Worm (Caenorhabditis elegans) whole organism, L1 larva: ENCODE measurements around the gene Y49F6B.8.

ENCODE experiments used
- F16B12.6 ChIP-seq: fragments of 150-350 bp; optimal IDR thresholded peaks from 2 replicates; lab custom pipeline; 2014; ENCODE audit warnings: missing biosample characterization, missing genetic modification characterization
- aha-1 ChIP-seq: fragments of 150-350 bp; optimal IDR thresholded peaks from 2 replicates; lab custom pipeline; 2014; ENCODE audit warnings: missing biosample characterization, missing genetic modification characterization
- alr-1 ChIP-seq: fragments of 200-800 bp; sonication (Bioruptor generic); optimal IDR thresholded peaks from 2 replicates; lab custom pipeline; 2018; ENCODE audit warnings: borderline replicate concordance, mild to moderate bottlenecking, missing genetic modification characterization, missing compliant biosample characterization
- ama-1 ChIP-seq: fragments of 150-350 bp; optimal IDR thresholded peaks from 2 replicates; lab custom pipeline; 2014
- dpl-1 ChIP-seq, 3 experiments: fragments of 150-350 bp in 2 of 3; sonication (generic microtip) in 1 of 3; optimal IDR thresholded peaks; 2 replicates each; lab custom pipeline; 2014 to 2017; ENCODE audit warnings: missing biosample characterization in 3 of 3, missing genetic modification characterization in 3 of 3, missing genetic modification reagents in 3 of 3
- efl-1 ChIP-seq, 4 experiments: fragments of 150-350 bp; optimal IDR thresholded peaks in 3 of 4; peaks in 1 of 4; 1 replicate in 1 of 4; 2 replicates in 3 of 4; lab custom pipeline; 2014; ENCODE audit warnings: missing biosample characterization in 2 of 4, missing genetic modification characterization in 2 of 4, missing genetic modification reagents in 2 of 4
- efl-3 ChIP-seq: fragments of 200-800 bp; sonication (Bioruptor generic); optimal IDR thresholded peaks from 2 replicates; lab custom pipeline; 2018; ENCODE audit warnings: mild to moderate bottlenecking, missing genetic modification characterization, missing compliant biosample characterization
- egl-13 ChIP-seq: sonication (generic microtip); optimal IDR thresholded peaks from 2 replicates; lab custom pipeline; 2016; ENCODE audit warnings: missing genotype, missing genetic modification reagents, missing genetic modification characterization, missing compliant biosample characterization
- fkh-10 ChIP-seq: sonication (generic microtip); optimal IDR thresholded peaks from 2 replicates; lab custom pipeline; 2017; ENCODE audit warnings: missing biosample characterization, missing genetic modification reagents, missing genetic modification characterization
- fkh-8 ChIP-seq: sonication (generic microtip); optimal IDR thresholded peaks from 2 replicates; lab custom pipeline; 2016; ENCODE audit warnings: mild to moderate bottlenecking, missing genetic modification characterization, missing compliant biosample characterization
- grh-1 ChIP-seq: fragments of 200-800 bp; sonication (Bioruptor generic); IDR thresholded peaks from 2 replicates; pipeline ENCODE4 v1.3.6; 2022; ENCODE audit warnings: missing genetic modification reagents, missing genetic modification characterization, missing compliant biosample characterization
- hlh-4 ChIP-seq: sonication (generic microtip); optimal IDR thresholded peaks from 2 replicates; lab custom pipeline; 2016; ENCODE audit warnings: mild to moderate bottlenecking, missing genetic modification characterization, missing compliant biosample characterization
- jun-1 ChIP-seq: fragments of 150-350 bp; optimal IDR thresholded peaks from 2 replicates; lab custom pipeline; 2014; ENCODE audit warnings: missing biosample characterization, missing genetic modification reagents, missing genetic modification characterization
- lin-13 ChIP-seq: fragments of 150-350 bp; optimal IDR thresholded peaks from 2 replicates; lab custom pipeline; 2014; ENCODE audit warnings: missing biosample characterization, missing genetic modification reagents, missing genetic modification characterization
- lin-14 ChIP-seq: fragments of 200-800 bp; sonication (Bioruptor generic); optimal IDR thresholded peaks from 2 replicates; lab custom pipeline; 2018; ENCODE audit warnings: mild to moderate bottlenecking, missing genetic modification characterization, moderate library complexity, missing compliant biosample characterization
- lin-35 ChIP-seq, 2 experiments: fragments of 150-350 bp; optimal IDR thresholded peaks; 2 replicates each; lab custom pipeline; 2014; ENCODE audit warnings: missing biosample characterization in 2 of 2, missing genetic modification characterization in 2 of 2, missing genetic modification reagents in 2 of 2
- lin-39 ChIP-seq: fragments of 150-350 bp; optimal IDR thresholded peaks from 2 replicates; lab custom pipeline; 2014; ENCODE audit warnings: missing biosample characterization, missing genetic modification reagents, missing genetic modification characterization
- mef-2 ChIP-seq: fragments of 150-350 bp; optimal IDR thresholded peaks from 2 replicates; lab custom pipeline; 2014; ENCODE audit warnings: missing biosample characterization, missing genetic modification characterization
- mep-1 ChIP-seq: fragments of 150-350 bp; optimal IDR thresholded peaks from 2 replicates; lab custom pipeline; 2014; ENCODE audit warnings: missing biosample characterization, missing genetic modification characterization
- nhr-11 ChIP-seq: fragments of 150-350 bp; optimal IDR thresholded peaks from 2 replicates; lab custom pipeline; 2014; ENCODE audit warnings: missing biosample characterization, missing genetic modification characterization
- nhr-12 ChIP-seq: sonication (generic microtip); optimal IDR thresholded peaks from 2 replicates; lab custom pipeline; 2017; ENCODE audit warnings: missing biosample characterization, missing genetic modification characterization
- nhr-19 ChIP-seq: fragments of 200-800 bp; sonication (Bioruptor generic); conservative IDR thresholded peaks from 2 replicates; pipeline ENCODE4 v1.3.6; 2022; ENCODE audit warnings: missing genetic modification characterization, missing compliant biosample characterization
- nhr-28 ChIP-seq: fragments of 150-350 bp; optimal IDR thresholded peaks from 2 replicates; lab custom pipeline; 2014; ENCODE audit warnings: missing biosample characterization, missing genetic modification characterization
- nhr-47 ChIP-seq: sonication (generic microtip); optimal IDR thresholded peaks from 2 replicates; lab custom pipeline; 2016; ENCODE audit warnings: mild to moderate bottlenecking, missing genetic modification characterization, moderate library complexity, missing compliant biosample characterization
- snpc-4 ChIP-seq: fragments of 150-350 bp; optimal IDR thresholded peaks from 2 replicates; lab custom pipeline; 2014; ENCODE audit warnings: missing biosample characterization, missing genetic modification characterization
- sup-37 ChIP-seq: fragments of 200-800 bp; sonication (Bioruptor generic); optimal IDR thresholded peaks from 2 replicates; lab custom pipeline; 2018; ENCODE audit warnings: mild to moderate bottlenecking, missing genetic modification characterization, missing compliant biosample characterization
- swsn-7 ChIP-seq: sonication (generic microtip); optimal IDR thresholded peaks from 2 replicates; lab custom pipeline; 2016; ENCODE audit warnings: missing genetic modification characterization, missing compliant biosample characterization
- vab-15 ChIP-seq: sonication (generic microtip); optimal IDR thresholded peaks from 2 replicates; lab custom pipeline; 2017; ENCODE audit warnings: missing genotype, mild to moderate bottlenecking, missing genetic modification characterization, missing compliant biosample characterization

Gene Y49F6B.8

DNA sequence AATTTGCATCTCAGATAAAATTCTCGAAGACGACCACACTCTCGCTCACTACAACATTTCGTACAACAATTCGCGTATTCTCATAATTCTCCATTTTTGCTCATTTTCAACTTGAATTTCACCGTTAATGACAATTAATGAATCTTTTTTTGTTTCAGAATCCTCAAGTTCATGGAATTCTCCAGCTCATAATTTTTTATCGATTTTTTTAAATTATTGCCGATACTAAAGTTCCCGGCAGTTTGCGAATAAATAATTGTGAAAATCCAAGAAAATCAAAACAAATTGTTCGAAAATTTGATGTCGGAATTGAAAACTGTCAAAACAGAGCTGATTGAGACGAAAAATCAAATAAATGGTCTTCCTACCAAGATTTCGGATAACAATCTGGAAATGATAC lies 33.6 kb downstream of the Y49F6B.8 start, which contains the start of gene C16C8.21:
Gene C16C8.21, plus strand, starts transcription at position 301 of the 400 bp plus-strand sequence.
- no peak for TF ChIP-seq nhr-11 (tag; lab: Kevin White, UChicago)
- TF ChIP-seq nhr-12 (tag; lab: Kevin White, UChicago), result no peak
- no peak for TF ChIP-seq nhr-19 (GFP tag; lab: Robert Waterston, UW)
- TF ChIP-seq snpc-4, result no peak
- TF ChIP-seq jun-1 (tag; lab: Kevin White, UChicago), result no peak
- no peak for TF ChIP-seq fkh-8 (tag; lab: Kevin White, UChicago)
- no peak for TF ChIP-seq lin-35 (GFP tag; optimal IDR thresholded peaks at IDR 0.05; lab: Kevin White, UChicago)
- no peak for TF ChIP-seq efl-3 (GFP tag; lab: Kevin White, UChicago)
- TF ChIP-seq grh-1 (GFP tag; lab: Robert Waterston, UW), result no peak
- TF ChIP-seq egl-13 (tag; lab: Kevin White, UChicago), result no peak
- no peak for TF ChIP-seq ama-1
- no peak for TF ChIP-seq swsn-7

ce11 chrII:3446647-3447046 lies 34.8 kb downstream of the Y49F6B.8 start, which contains the start of the genes C16C8.20 and gldi-6:
Gene C16C8.20, plus strand, starts transcription at chrII:3446947.
Gene gldi-6, plus strand, starts transcription at chrII:3446947.
- no peak for TF ChIP-seq F16B12.6
- TF ChIP-seq lin-14, result no peak
- TF ChIP-seq nhr-28 (tag; lab: Kevin White, UChicago), result no peak
- no peak for TF ChIP-seq ama-1
- TF ChIP-seq efl-1 (optimal IDR thresholded peaks at IDR 0.05; lab: Kevin White, UChicago), result no peak
- TF ChIP-seq efl-1 (GFP tag; optimal IDR thresholded peaks at IDR 0.05 in 1 of 2; lab: Kevin White, UChicago), result no peak
- TF ChIP-seq, all 84 proteins: peak for 0

ce11 chrII:3445285-3445806 lies 36.1 kb downstream of the Y49F6B.8 start, which contains the start of the genes C16C8.5 and C16C8.16:
Gene C16C8.5, minus strand, starts transcription at chrII:3445385.
Gene C16C8.16, plus strand, starts transcription at chrII:3445756.
- no peak for TF ChIP-seq mef-2 (tag; lab: Kevin White, UChicago)

DNA sequence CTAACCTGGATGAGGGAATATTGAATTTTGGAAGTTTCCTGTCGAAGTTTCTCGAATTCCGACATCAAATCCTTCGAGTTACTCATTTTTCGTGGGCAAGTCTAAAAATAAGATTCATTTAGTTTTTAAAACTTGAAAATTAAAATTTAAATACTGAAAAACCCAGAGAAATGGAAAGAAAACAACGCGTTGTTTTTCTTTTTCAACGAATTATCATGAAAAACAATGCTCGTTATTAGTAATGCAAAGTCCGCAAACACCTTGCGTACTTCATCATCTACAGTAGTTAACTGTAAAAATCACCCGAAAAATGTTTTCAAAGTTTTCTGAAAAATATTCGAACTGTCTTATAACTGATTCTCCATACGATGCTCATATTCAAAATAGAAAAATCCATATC lies 37.2 kb downstream of the Y49F6B.8 start, which contains the start of gene C16C8.4:
Gene C16C8.4, minus strand, starts transcription at position 101 of the 400 bp plus-strand sequence.
- no peak for TF ChIP-seq nhr-47 (tag; lab: Kevin White, UChicago)
- no peak for TF ChIP-seq mep-1

ce11 chrII:3443154-3443553 lies 38.3 kb downstream of the Y49F6B.8 start, which contains the start of gene C16C8.22:
Gene C16C8.22, minus strand, starts transcription at chrII:3443254.
- no peak for TF ChIP-seq lin-13 (GFP tag; lab: Kevin White, UChicago)
- no peak for TF ChIP-seq alr-1 (tag; lab: Kevin White, UChicago)

DNA sequence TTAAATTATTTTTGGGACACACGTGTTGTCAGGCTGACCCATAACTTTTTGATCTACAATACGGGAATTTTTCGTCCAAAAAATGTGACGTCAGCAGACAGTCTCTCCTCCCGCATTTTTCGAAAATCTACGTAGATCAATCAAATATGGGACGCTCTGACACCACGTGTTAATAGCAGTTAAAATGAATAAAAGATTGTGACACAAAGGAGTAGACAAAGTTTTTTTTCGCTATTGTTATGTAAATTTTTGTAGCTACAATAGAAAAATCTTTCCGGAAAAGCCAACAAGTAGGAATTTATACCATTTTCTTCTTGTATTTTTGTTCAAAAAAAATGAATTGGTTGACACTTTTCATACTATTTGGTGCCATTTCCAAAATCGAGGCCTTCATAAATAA lies 40.1 kb downstream of the Y49F6B.8 start, which contains the start of gene C16C8.27:
Gene C16C8.27, plus strand, starts transcription at position 301 of the 400 bp plus-strand sequence.
- TF ChIP-seq lin-39, result no peak

- TF ChIP-seq efl-1 (optimal IDR thresholded peaks at IDR 0.05; lab: Kevin White, UChicago) (no peak), efl-1 (GFP tag; optimal IDR thresholded peaks at IDR 0.05 in 1 of 2; lab: Kevin White, UChicago) (no peak), fkh-10 (GFP tag; lab: Kevin White, UChicago) (no peak), vab-15 (tag; lab: Kevin White, UChicago) (no peak), sup-37 (GFP tag; lab: Kevin White, UChicago) (no peak), hlh-4 (tag; lab: Kevin White, UChicago) (no peak), aha-1 (no peak), dpl-1 (GFP tag; optimal IDR thresholded peaks at IDR 0.05; lab: Kevin White, UChicago) (no peak), nhr-28 (tag; lab: Kevin White, UChicago) (no peak)
Observed at ce11 chrII:3440641-3440926, 40.9 kb downstream of the Y49F6B.8 start, which contains the start of gene C16C8.17. Gene C16C8.17, plus strand, starts transcription at chrII:3440827.
